Worm (Caenorhabditis elegans): ENCODE measurements around the gene Y45F10D.14.

The Y45F10D.14 gene

DNA sequence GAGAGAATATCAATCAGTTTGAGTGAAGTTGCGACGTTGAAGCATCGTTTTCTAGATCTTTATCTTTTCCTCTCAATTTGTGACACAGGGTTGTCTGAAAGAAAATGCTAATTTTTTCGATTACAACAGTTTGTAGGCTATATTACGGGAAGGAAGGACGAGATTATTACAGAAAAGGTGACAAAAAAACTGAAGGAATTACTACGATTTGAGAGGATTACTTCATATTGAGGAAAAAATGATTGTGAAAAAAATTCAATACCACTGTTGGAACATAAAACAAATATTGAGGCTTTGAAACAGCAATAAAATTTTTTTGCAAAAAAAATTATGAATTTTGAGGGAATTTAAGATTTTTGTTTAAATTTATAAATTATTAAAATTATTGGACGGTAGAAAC, at the start of gene Y45F10D.14:
Gene Y45F10D.14, minus strand, starts transcription at position 101 of the 400 bp plus-strand sequence.
- no peak for TF ChIP-seq zag-1 (tag; optimal IDR thresholded peaks at IDR 0.05)
- TF ChIP-seq ZK546.5 (tag; optimal IDR thresholded peaks at IDR 0.05), result no peak
- TF ChIP-seq peb-1 (tag; optimal IDR thresholded peaks at IDR 0.05), result no peak
- TF ChIP-seq elt-1 (tag; optimal IDR thresholded peaks at IDR 0.05), result no peak
- no peak for TF ChIP-seq Y55F3AM.14 (GFP tag; optimal IDR thresholded peaks at IDR 0.05)
- no peak for TF ChIP-seq lin-39 (tag; optimal IDR thresholded peaks at IDR 0.05)
- no peak for TF ChIP-seq blmp-1 (tag; optimal IDR thresholded peaks at IDR 0.05; ENCODE audit: insufficient read depth)

DNA sequence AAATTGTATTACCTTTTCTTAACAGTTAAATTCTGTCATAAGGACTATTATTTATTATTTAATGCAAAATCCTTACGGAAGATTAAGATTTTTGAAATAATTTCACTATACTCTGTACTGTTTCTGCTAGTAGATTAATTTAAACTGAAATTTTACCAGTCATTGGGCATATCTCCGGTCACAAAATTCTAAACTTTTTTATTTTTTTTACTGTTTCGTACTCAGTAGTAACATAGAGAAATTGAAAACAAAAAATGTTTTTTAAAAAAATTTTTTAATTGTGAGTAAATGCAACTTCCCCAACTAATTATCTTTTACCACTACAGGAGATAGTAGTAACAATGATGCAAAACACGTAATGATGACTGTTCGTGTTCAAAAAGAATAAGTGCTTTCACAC, 30.7 kb upstream of the Y45F10D.14 start:
- TF ChIP-seq crh-2 (tag; optimal IDR thresholded peaks at IDR 0.05) (no peak), zag-1 (tag; optimal IDR thresholded peaks at IDR 0.05) (no peak), C34F6.9 (tag; optimal IDR thresholded peaks at IDR 0.05) (no peak), alr-1 (tag; optimal IDR thresholded peaks at IDR 0.05) (no peak), egl-27 (tag; optimal IDR thresholded peaks at IDR 0.05) (no peak), nhr-23 (tag; optimal IDR thresholded peaks at IDR 0.05) (no peak), ztf-11 (tag; optimal IDR thresholded peaks at IDR 0.05) (no peak), nhr-12 (tag; optimal IDR thresholded peaks at IDR 0.05) (no peak), nhr-10 (tag; optimal IDR thresholded peaks at IDR 0.05) (no peak), nhr-77 (tag; optimal IDR thresholded peaks at IDR 0.05) (no peak), sem-4 (tag; optimal IDR thresholded peaks at IDR 0.05) (no peak), lin-11 (tag; optimal IDR thresholded peaks at IDR 0.05) (no peak), unc-62 (GFP tag; optimal IDR thresholded peaks at IDR 0.05) (no peak), lin-39 (tag; optimal IDR thresholded peaks at IDR 0.05) (no peak), sma-9 (GFP tag; optimal IDR thresholded peaks at IDR 0.05) (no peak), sma-9 (tag; optimal IDR thresholded peaks at IDR 0.05) (no peak), ceh-82 (tag; optimal IDR thresholded peaks at IDR 0.05) (no peak), mab-5 (tag; optimal IDR thresholded peaks at IDR 0.05) (no peak), sma-3 (GFP tag; optimal IDR thresholded peaks at IDR 0.05) (no peak)

DNA sequence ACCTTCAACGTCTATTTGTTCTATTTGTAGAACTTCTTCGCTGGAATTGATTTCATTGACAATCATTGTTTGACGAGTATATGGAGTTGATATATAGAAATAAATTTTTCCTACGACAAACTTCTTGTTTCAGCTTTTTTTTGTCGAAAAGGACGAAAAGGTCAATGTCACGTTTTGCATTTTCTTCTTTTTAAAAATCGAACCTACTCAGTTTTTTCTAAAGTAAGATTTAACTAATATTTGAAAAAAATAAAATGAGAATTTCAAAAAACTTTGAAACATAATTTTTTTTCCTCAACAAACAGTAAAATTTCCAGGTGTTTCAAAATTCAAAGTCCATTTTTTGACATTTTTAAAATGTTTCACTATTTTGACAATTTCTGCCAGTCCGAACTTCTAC, 28.7 kb upstream of the Y45F10D.14 start, which contains the start of gene H08M01.1:
Gene H08M01.1, minus strand, starts transcription at position 101 of the 400 bp plus-strand sequence.
- no peak for TF ChIP-seq unc-62 (GFP tag; optimal IDR thresholded peaks at IDR 0.05)
- no peak for TF ChIP-seq ztf-1 (GFP tag; conservative IDR thresholded peaks at IDR 0.05)
- no peak for TF ChIP-seq lin-11 (tag; optimal IDR thresholded peaks at IDR 0.05)
- TF ChIP-seq lin-13 (GFP tag; optimal IDR thresholded peaks at IDR 0.05), result no peak
- no peak for TF ChIP-seq nhr-21 (tag; optimal IDR thresholded peaks at IDR 0.05)
- TF ChIP-seq ceh-16 (tag; optimal IDR thresholded peaks at IDR 0.05), result no peak
- TF ChIP-seq sma-3 (GFP tag; optimal IDR thresholded peaks at IDR 0.05), result no peak
- no peak for TF ChIP-seq ZK546.5 (tag; optimal IDR thresholded peaks at IDR 0.05)
- TF ChIP-seq R02D3.7 (tag; optimal IDR thresholded peaks at IDR 0.05), result no peak
- no peak for TF ChIP-seq nhr-12 (tag; optimal IDR thresholded peaks at IDR 0.05)
- no peak for TF ChIP-seq lsy-2 (tag; optimal IDR thresholded peaks at IDR 0.05)
- TF ChIP-seq unc-39 (tag; optimal IDR thresholded peaks at IDR 0.05), result no peak
- TF ChIP-seq ama-1 (optimal IDR thresholded peaks at IDR 0.05), result no peak
- no peak for TF ChIP-seq lin-39 (tag; optimal IDR thresholded peaks at IDR 0.05)
- TF ChIP-seq F13H6.1 (tag; optimal IDR thresholded peaks at IDR 0.05), result no peak
- no peak for TF ChIP-seq mbf-1 (tag; optimal IDR thresholded peaks at IDR 0.05)
- TF ChIP-seq gmeb-1 (tag; optimal IDR thresholded peaks at IDR 0.05), result no peak

DNA sequence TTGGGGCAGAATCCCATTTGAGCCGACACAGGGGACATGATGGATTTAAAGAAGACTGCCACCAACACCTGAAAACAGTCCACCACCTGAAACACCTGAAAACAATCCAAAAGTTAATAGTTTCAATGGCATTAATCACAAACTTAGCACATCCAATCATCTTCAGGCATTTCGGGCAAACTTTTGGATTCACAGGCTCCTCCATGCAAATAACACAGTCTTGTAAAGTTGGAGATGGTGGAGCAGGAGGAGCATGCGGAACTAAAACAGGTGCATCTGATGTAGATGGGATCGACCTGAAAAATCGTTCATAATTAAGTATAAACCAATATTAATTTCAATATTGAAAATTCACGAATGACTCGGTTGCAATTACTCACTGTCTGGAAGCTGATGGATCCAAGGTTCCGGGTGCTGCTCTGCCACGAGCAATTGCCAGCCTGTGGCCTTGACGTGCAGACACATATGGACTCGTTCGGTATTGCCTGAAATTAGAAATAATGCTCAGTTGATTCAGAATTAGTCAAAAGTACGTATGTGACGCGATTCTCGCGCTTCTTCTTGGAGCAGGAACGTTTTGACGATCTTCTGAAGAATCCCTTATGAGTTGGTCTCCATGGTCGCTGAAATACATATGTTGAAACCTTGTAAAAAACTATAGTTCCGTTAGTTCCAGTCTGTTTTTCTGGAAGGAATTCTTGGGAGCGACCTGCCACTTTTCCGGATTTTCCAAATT, 26.9 kb upstream of the Y45F10D.14 start:
- TF ChIP-seq sma-9 (GFP tag; optimal IDR thresholded peaks at IDR 0.05), result no peak
- TF ChIP-seq sma-9 (tag; optimal IDR thresholded peaks at IDR 0.05), result no peak
- no peak for TF ChIP-seq fos-1 (tag; optimal IDR thresholded peaks at IDR 0.05)
- TF ChIP-seq ztf-11 (tag; optimal IDR thresholded peaks at IDR 0.05), result no peak
- no peak for TF ChIP-seq ZK546.5 (tag; optimal IDR thresholded peaks at IDR 0.05)
- no peak for TF ChIP-seq R02D3.7 (tag; optimal IDR thresholded peaks at IDR 0.05)
- no peak for TF ChIP-seq sma-3 (GFP tag; optimal IDR thresholded peaks at IDR 0.05)
- TF ChIP-seq nhr-12 (tag; optimal IDR thresholded peaks at IDR 0.05), result no peak
- TF ChIP-seq nhr-10 (tag; optimal IDR thresholded peaks at IDR 0.05), result no peak
- no peak for TF ChIP-seq alr-1 (tag; optimal IDR thresholded peaks at IDR 0.05)

Measured in whole organism, L2 larva.